Fruit fly (Drosophila melanogaster) whole organism, embryonic: Measurements from ENCODE around the gene eco.
A peak's percentile ranks its signal among the peaks of the same experiment; 100 is the strongest.

Experiments used
- Atf3 ChIP-seq: fragments of 200-800 bp; sonication (Bioruptor generic); optimal IDR thresholded peaks from 3 replicates; lab custom pipeline; 2016; ENCODE audit warnings: missing biosample characterization, missing genetic modification characterization
- Bdp1 ChIP-seq: fragments of 200-800 bp; sonication (Bioruptor generic); optimal IDR thresholded peaks from 3 replicates; lab custom pipeline; 2016; ENCODE audit warnings: missing biosample characterization, missing genetic modification characterization
- BtbVII ChIP-seq: fragments of 200-800 bp; sonication (Bioruptor generic); optimal IDR thresholded peaks from 3 replicates; lab custom pipeline; 2017; ENCODE audit warnings: missing biosample characterization, mild to moderate bottlenecking, missing genetic modification characterization
- CG10147 ChIP-seq: fragments of 200-800 bp; sonication (Bioruptor generic); optimal IDR thresholded peaks from 2 replicates; lab custom pipeline; 2019; ENCODE audit warnings: missing biosample characterization, mild to moderate bottlenecking, missing genetic modification characterization, moderate library complexity
- CG10267 ChIP-seq: fragments of 200-800 bp; sonication (Bioruptor generic); optimal IDR thresholded peaks from 2 replicates; lab custom pipeline; 2018; ENCODE audit warnings: missing biosample characterization, mild to moderate bottlenecking, missing genetic modification characterization, moderate library complexity
- CG11247 ChIP-seq: fragments of 200-800 bp; sonication (Bioruptor generic); IDR thresholded peaks from 2 replicates; pipeline ENCODE4 v1.3.6; 2022; ENCODE audit warnings: missing biosample characterization, missing genetic modification characterization
- CG12071 ChIP-seq: fragments of 200-800 bp; sonication (Bioruptor generic); optimal IDR thresholded peaks from 3 replicates; lab custom pipeline; 2018; ENCODE audit warnings: missing biosample characterization, mild to moderate bottlenecking, missing genetic modification characterization
- CG12104 ChIP-seq: fragments of 200-800 bp; sonication (Bioruptor generic); optimal IDR thresholded peaks from 3 replicates; lab custom pipeline; 2016; ENCODE audit warnings: missing biosample characterization, missing genetic modification characterization
- CG12942 ChIP-seq: fragments of 200-800 bp; sonication (Bioruptor generic); optimal IDR thresholded peaks from 3 replicates; lab custom pipeline; 2016; ENCODE audit warnings: missing biosample characterization, missing genetic modification characterization
- CG13123 ChIP-seq: fragments of 200-800 bp; sonication (Bioruptor generic); optimal IDR thresholded peaks from 2 replicates; lab custom pipeline; 2016; ENCODE audit warnings: missing biosample characterization, missing genetic modification characterization
- CG15269 ChIP-seq: fragments of 200-800 bp; sonication (Bioruptor generic); optimal IDR thresholded peaks from 2 replicates; lab custom pipeline; 2018; ENCODE audit warnings: missing biosample characterization, mild to moderate bottlenecking, missing genetic modification characterization, moderate library complexity
- CG15696 ChIP-seq: fragments of 200-800 bp; sonication (Bioruptor generic); optimal IDR thresholded peaks from 2 replicates; lab custom pipeline; 2019; ENCODE audit warnings: missing biosample characterization, mild to moderate bottlenecking, missing genetic modification characterization, moderate library complexity
- CG17568 ChIP-seq: fragments of 200-800 bp; sonication (Bioruptor generic); optimal IDR thresholded peaks from 2 replicates; lab custom pipeline; 2018; ENCODE audit warnings: missing biosample characterization, mild to moderate bottlenecking, missing genetic modification characterization, moderate library complexity
- CG42726 ChIP-seq: fragments of 200-800 bp; sonication (Bioruptor generic); IDR thresholded peaks from 2 replicates; pipeline ENCODE4 v1.3.6; 2022; ENCODE audit warnings: missing biosample characterization, missing genetic modification characterization; ENCODE audit not compliant: partially characterized antibody
- CG6654 ChIP-seq: fragments of 200-800 bp; sonication (Bioruptor generic); optimal IDR thresholded peaks from 2 replicates; lab custom pipeline; 2017; ENCODE audit warnings: missing biosample characterization, mild to moderate bottlenecking, missing genetic modification characterization
- CG6813 ChIP-seq: fragments of 200-800 bp; sonication (Bioruptor generic); optimal IDR thresholded peaks from 2 replicates; lab custom pipeline; 2017; ENCODE audit warnings: missing biosample characterization, missing genetic modification characterization, mild to moderate bottlenecking, moderate library complexity, missing genetic modification reagents
- D ChIP-seq, 2 experiments: fragments of 200-800 bp in 1 of 2; fragments of >200 bp in 1 of 2; sonication (Bioruptor generic) in 1 of 2; optimal IDR thresholded peaks; 2 replicates in 1 of 2; 3 replicates in 1 of 2; lab custom pipeline; 2017; ENCODE audit warnings: mild to moderate bottlenecking in 1 of 2, missing biosample characterization in 1 of 2, missing genetic modification characterization in 1 of 2, missing genetic modification reagents in 1 of 2
- Dad ChIP-seq: fragments of 200-800 bp; sonication (Bioruptor generic); optimal IDR thresholded peaks from 3 replicates; lab custom pipeline; 2016; ENCODE audit warnings: missing biosample characterization, missing genetic modification characterization
- Dfd ChIP-seq, 2 experiments: fragments of >200 bp; optimal IDR thresholded peaks; 2 replicates each; lab custom pipeline; 2017; ENCODE audit warnings: missing biosample characterization in 2 of 2, missing genetic modification characterization in 2 of 2
- Doc3 ChIP-seq: fragments of 200-800 bp; sonication (Bioruptor generic); IDR thresholded peaks from 3 replicates; pipeline ENCODE4 v1.3.6; 2022; ENCODE audit warnings: missing biosample characterization, missing genetic modification characterization; ENCODE audit not compliant: partially characterized antibody
- H15 ChIP-seq: fragments of 200-800 bp; sonication (Bioruptor generic); IDR thresholded peaks from 3 replicates; pipeline ENCODE4 v1.3.6; 2022; ENCODE audit warnings: missing biosample characterization, missing genetic modification characterization
- HmgZ ChIP-seq: fragments of 200-800 bp; sonication (Bioruptor generic); optimal IDR thresholded peaks from 2 replicates; lab custom pipeline; 2018; ENCODE audit warnings: missing biosample characterization, mild to moderate bottlenecking, missing genetic modification characterization
- Hmx ChIP-seq: fragments of 200-800 bp; sonication (Bioruptor generic); optimal IDR thresholded peaks from 2 replicates; lab custom pipeline; 2016; ENCODE audit warnings: missing biosample characterization, missing genetic modification characterization
- Med ChIP-seq: fragments of 200-800 bp; sonication (Bioruptor generic); peaks from one replicate; lab custom pipeline; 2016; ENCODE audit warnings: missing biosample characterization, missing genetic modification characterization, mild to moderate bottlenecking, inconsistent platforms, moderate library complexity
- Nf-YC ChIP-seq: fragments of 200-800 bp; optimal IDR thresholded peaks from 3 replicates; lab custom pipeline; 2019; ENCODE audit warnings: missing biosample characterization, mild to moderate bottlenecking, missing genetic modification characterization, moderate library complexity
- NfI ChIP-seq: fragments of 200-800 bp; sonication (Bioruptor generic); optimal IDR thresholded peaks from 3 replicates; lab custom pipeline; 2018; ENCODE audit warnings: missing biosample characterization, mild to moderate bottlenecking, missing genetic modification characterization, moderate library complexity
- Poxn ChIP-seq: fragments of 200-800 bp; sonication (Bioruptor generic); IDR thresholded peaks from 2 replicates; pipeline ENCODE4 v1.3.6; 2022; ENCODE audit warnings: missing biosample characterization, missing genetic modification characterization
- Rx ChIP-seq: fragments of 200-800 bp; sonication (Bioruptor generic); IDR thresholded peaks from 2 replicates; pipeline ENCODE4 v1.3.6; 2022; ENCODE audit warnings: missing biosample characterization, missing genetic modification characterization
- Taf1 ChIP-seq: fragments of 200-800 bp; sonication (Bioruptor generic); IDR thresholded peaks from 2 replicates; pipeline ENCODE4 v1.3.6; 2022; ENCODE audit warnings: missing biosample characterization, missing genetic modification characterization
- Xbp1 ChIP-seq: fragments of 200-800 bp; sonication (Bioruptor generic); optimal IDR thresholded peaks from 3 replicates; lab custom pipeline; 2016; ENCODE audit warnings: missing biosample characterization, mild to moderate bottlenecking, missing genetic modification characterization
- amos ChIP-seq: fragments of 200-800 bp; sonication (Bioruptor generic); IDR thresholded peaks from 2 replicates; pipeline ENCODE4 v1.3.6; 2022; ENCODE audit warnings: missing biosample characterization, missing genetic modification characterization; ENCODE audit not compliant: partially characterized antibody
- ato ChIP-seq: fragments of 200-800 bp; sonication (Bioruptor generic); IDR thresholded peaks from 2 replicates; pipeline ENCODE4 v1.3.6; 2022; ENCODE audit warnings: missing biosample characterization, missing genetic modification characterization; ENCODE audit not compliant: partially characterized antibody
- emc ChIP-seq: fragments of 200-800 bp; sonication (Bioruptor generic); optimal IDR thresholded peaks from 2 replicates; lab custom pipeline; 2016; ENCODE audit warnings: missing biosample characterization, missing genetic modification characterization
- fd3F ChIP-seq: fragments of 200-800 bp; sonication (Bioruptor generic); optimal IDR thresholded peaks from 2 replicates; lab custom pipeline; 2018; ENCODE audit warnings: missing biosample characterization, mild to moderate bottlenecking, missing genetic modification characterization, moderate library complexity
- fu2 ChIP-seq: fragments of 200-800 bp; sonication (Bioruptor generic); optimal IDR thresholded peaks from 2 replicates; lab custom pipeline; 2016; ENCODE audit warnings: missing biosample characterization, missing genetic modification characterization
- grn ChIP-seq: fragments of 200-800 bp; sonication (Bioruptor generic); optimal IDR thresholded peaks from 3 replicates; lab custom pipeline; 2017; ENCODE audit warnings: missing biosample characterization, missing genetic modification characterization
- hbn ChIP-seq: fragments of 200-800 bp; sonication (Bioruptor generic); IDR thresholded peaks from 2 replicates; pipeline ENCODE4 v1.3.6; 2022; ENCODE audit warnings: missing biosample characterization, missing genetic modification characterization; ENCODE audit not compliant: partially characterized antibody
- knrl ChIP-seq: fragments of 200-800 bp; sonication (Bioruptor generic); IDR thresholded peaks from 3 replicates; pipeline ENCODE4 v1.3.6; 2022; ENCODE audit warnings: missing biosample characterization, missing genetic modification characterization; ENCODE audit not compliant: partially characterized antibody
- lilli ChIP-seq: fragments of 200-800 bp; sonication (Bioruptor generic); optimal IDR thresholded peaks from 3 replicates; lab custom pipeline; 2016; ENCODE audit warnings: missing biosample characterization, missing genetic modification characterization
- prd ChIP-seq, 3 experiments: fragments of >200 bp in 2 of 3; fragments of 200-800 bp in 1 of 3; sonication (Bioruptor generic) in 1 of 3; optimal IDR thresholded peaks in 2 of 3; IDR thresholded peaks in 1 of 3; 2 replicates in 2 of 3; 3 replicates in 1 of 3; pipeline versions ENCODE4 v1.3.6 to Lab custom; 2017 to 2022; ENCODE audit warnings: missing biosample characterization in 1 of 3, missing genetic modification characterization in 1 of 3
- ranshi ChIP-seq: fragments of 200-800 bp; sonication (Bioruptor generic); IDR thresholded peaks from 2 replicates; pipeline ENCODE4 v1.3.6; 2022; ENCODE audit warnings: missing biosample characterization, missing genetic modification characterization
- sc ChIP-seq, 3 experiments: fragments of >200 bp in 2 of 3; fragments of 200-800 bp in 1 of 3; sonication (Bioruptor generic) in 1 of 3; optimal IDR thresholded peaks; 2 replicates in 2 of 3; 3 replicates in 1 of 3; lab custom pipeline; 2017; ENCODE audit warnings: mild to moderate bottlenecking in 1 of 3, missing biosample characterization in 1 of 3, missing genetic modification characterization in 1 of 3, missing genetic modification reagents in 1 of 3
- scrt ChIP-seq: fragments of 200-800 bp; sonication (Bioruptor generic); optimal IDR thresholded peaks from 2 replicates; lab custom pipeline; 2018; ENCODE audit warnings: missing biosample characterization, mild to moderate bottlenecking, missing genetic modification characterization, moderate library complexity
- tap ChIP-seq: fragments of 200-800 bp; optimal IDR thresholded peaks from 3 replicates; lab custom pipeline; 2019; ENCODE audit warnings: missing biosample characterization, mild to moderate bottlenecking, missing genetic modification characterization, moderate library complexity
- unc-4 ChIP-seq: fragments of 200-800 bp; sonication (Bioruptor generic); IDR thresholded peaks from 2 replicates; pipeline ENCODE4 v1.3.6; 2022; ENCODE audit warnings: missing biosample characterization, missing genetic modification characterization; ENCODE audit not compliant: partially characterized antibody
- vvl ChIP-seq: fragments of 200-800 bp; sonication (Bioruptor generic); IDR thresholded peaks from 2 replicates; pipeline ENCODE4 v1.3.6; 2022; ENCODE audit warnings: missing biosample characterization, missing genetic modification characterization
- zfh1 ChIP-seq: fragments of 200-800 bp; sonication (Bioruptor generic); IDR thresholded peaks from 3 replicates; pipeline ENCODE4 v1.3.6; 2022; ENCODE audit warnings: missing biosample characterization, missing genetic modification characterization

Gene eco

dm6 chr3L:7347984-7348631 is 9.0 kb upstream of the eco start, which contains the start of the genes Srp19 and qm (continued):
- TF ChIP-seq Poxn (GFP tag; lab: Robert Waterston, UW) (no peak), knrl (GFP tag; lab: Robert Waterston, UW) (peak; percentile 92), BtbVII (GFP tag; lab: Kevin White, UChicago) (peak; percentile 55), CG6813 (no peak), Taf1 (GFP tag; lab: Robert Waterston, UW) (0 out of 2 replicates have a peak, but pooled peaks have one; percentile 17), CG42726 (GFP tag; lab: Robert Waterston, UW) (peak; percentile 70; the same call in 1 of the 2 replicates), grn (GFP tag; lab: Kevin White, UChicago) (no peak), HmgZ (tag; lab: Kevin White, UChicago) (peak; percentile 20), D (optimal IDR thresholded peaks at IDR 0.05; lab: Kevin White, UChicago) (no peak), D (GFP tag; optimal IDR thresholded peaks at IDR 0.05; lab: Kevin White, UChicago) (peak; percentile 26), CG6654 (no peak), H15 (GFP tag; lab: Robert Waterston, UW) (no peak; the same call in 2 of the 3 replicates), CG10267 (tag; lab: Kevin White, UChicago) (peak; percentile 40), ranshi (peak; percentile 18; the same call in 1 of the 2 replicates), CG11247 (GFP tag; lab: Robert Waterston, UW) (no peak; the same call in 1 of the 2 replicates), Dad (GFP tag; lab: Kevin White, UChicago) (no peak), fd3F (GFP tag; lab: Kevin White, UChicago) (no peak), amos (GFP tag; lab: Robert Waterston, UW) (peak; percentile 77), hbn (GFP tag; lab: Robert Waterston, UW) (peak; percentile 72), NfI (GFP tag; lab: Kevin White, UChicago) (peak; percentile 0), vvl (GFP tag; lab: Robert Waterston, UW) (peak; percentile 78), Med (peak; percentile 85), sc (optimal IDR thresholded peaks at IDR 0.05; lab: Kevin White, UChicago) (no peak), sc (GFP tag; optimal IDR thresholded peaks at IDR 0.05; lab: Kevin White, UChicago) (no peak), Xbp1 (GFP tag; lab: Kevin White, UChicago) (peak; percentile 64), fu2 (GFP tag; lab: Kevin White, UChicago) (peak; percentile 4), zfh1 (GFP tag; lab: Robert Waterston, UW) (peak; percentile 58; the same call in 2 of the 3 replicates), ato (peak; percentile 62; the same call in 1 of the 2 replicates), tap (tag; lab: Kevin White, UChicago) (no peak), Atf3 (GFP tag; lab: Kevin White, UChicago) (peak; percentile 1), Nf-YC (peak; percentile 28), CG12104 (GFP tag; lab: Kevin White, UChicago) (peak; percentile 37), CG13123 (GFP tag; lab: Kevin White, UChicago) (no peak), Rx (GFP tag; lab: Robert Waterston, UW) (no peak), unc-4 (GFP tag; lab: Robert Waterston, UW) (peak; percentile 87), CG15696 (tag; lab: Kevin White, UChicago) (peak; percentile 53), scrt (GFP tag; lab: Kevin White, UChicago) (no peak), Bdp1 (GFP tag; lab: Kevin White, UChicago) (no peak), CG10147 (GFP tag; lab: Kevin White, UChicago) (no peak), CG15269 (tag; lab: Kevin White, UChicago) (peak; percentile 15), Doc3 (peak; percentile 78), CG12071 (GFP tag; lab: Kevin White, UChicago) (peak; percentile 55), lilli (GFP tag; lab: Kevin White, UChicago) (peak; percentile 73), Hmx (GFP tag; lab: Kevin White, UChicago) (no peak), prd (optimal IDR thresholded peaks at IDR 0.05; lab: Kevin White, UChicago) (no peak), prd (GFP tag; IDR thresholded peaks at IDR 0.05; lab: Robert Waterston, UW) (peak; percentile 71), CG12942 (GFP tag; lab: Kevin White, UChicago) (peak; percentile 19), CG17568 (GFP tag; lab: Kevin White, UChicago) (no peak), Dfd (GFP tag; optimal IDR thresholded peaks at IDR 0.05; lab: Kevin White, UChicago) (no peak), emc (no peak)
